Worm (Caenorhabditis elegans) whole organism, L2 larva: ENCODE results near the gene T12G3.2.
A peak's percentile ranks its signal among the peaks of the same experiment; 100 is the strongest.

ENCODE experiments used
- C34F6.9 ChIP-seq: fragments of 150-350 bp; optimal IDR thresholded peaks from 2 replicates; lab custom pipeline; 2014; ENCODE audit warnings: missing biosample characterization, missing genetic modification characterization
- F13H6.1 ChIP-seq: sonication (generic microtip); optimal IDR thresholded peaks from 2 replicates; lab custom pipeline; 2016; ENCODE audit warnings: missing genetic modification characterization, missing compliant biosample characterization
- R02D3.7 ChIP-seq: fragments of 150-350 bp; optimal IDR thresholded peaks from 2 replicates; lab custom pipeline; 2014; ENCODE audit warnings: missing biosample characterization, missing genetic modification characterization
- Y55F3AM.14 ChIP-seq: fragments of 200-800 bp; sonication (Bioruptor generic); optimal IDR thresholded peaks from 2 replicates; lab custom pipeline; 2018; ENCODE audit warnings: mild to moderate bottlenecking, missing genetic modification characterization, missing compliant biosample characterization
- ZK546.5 ChIP-seq: sonication (generic microtip); optimal IDR thresholded peaks from 2 replicates; lab custom pipeline; 2017; ENCODE audit warnings: missing biosample characterization, missing genetic modification characterization
- alr-1 ChIP-seq: fragments of 150-350 bp; optimal IDR thresholded peaks from 2 replicates; lab custom pipeline; 2014; ENCODE audit warnings: missing biosample characterization, missing genetic modification characterization
- aly-2 ChIP-seq: fragments of 150-350 bp; optimal IDR thresholded peaks from 2 replicates; lab custom pipeline; 2014; ENCODE audit warnings: missing biosample characterization, missing genetic modification characterization
- ama-1 ChIP-seq: fragments of 150-350 bp; optimal IDR thresholded peaks from 2 replicates; lab custom pipeline; 2018; ENCODE audit warnings: inconsistent platforms
- blmp-1 ChIP-seq: sonication (generic microtip); optimal IDR thresholded peaks from 2 replicates; lab custom pipeline; 2017; ENCODE audit warnings: missing genetic modification characterization, mild to moderate bottlenecking, missing compliant biosample characterization, antibody characterized with exemption, moderate library complexity; ENCODE audit not compliant: insufficient read depth
- ceh-16 ChIP-seq: fragments of 150-350 bp; optimal IDR thresholded peaks from 2 replicates; lab custom pipeline; 2014; ENCODE audit warnings: missing biosample characterization, missing genetic modification characterization
- ceh-82 ChIP-seq: fragments of 150-350 bp; optimal IDR thresholded peaks from 2 replicates; lab custom pipeline; 2014; ENCODE audit warnings: missing biosample characterization, missing genetic modification characterization
- crh-2 ChIP-seq: sonication (generic microtip); optimal IDR thresholded peaks from 2 replicates; lab custom pipeline; 2017; ENCODE audit warnings: missing biosample characterization, missing genetic modification characterization
- dmd-4 ChIP-seq: sonication (generic microtip); optimal IDR thresholded peaks from 2 replicates; lab custom pipeline; 2017; ENCODE audit warnings: missing biosample characterization, missing genetic modification characterization
- egl-27 ChIP-seq: sonication (generic microtip); optimal IDR thresholded peaks from 3 replicates; lab custom pipeline; 2017; ENCODE audit warnings: missing biosample characterization, missing genetic modification reagents, missing genetic modification characterization
- elt-1 ChIP-seq: fragments of 150-350 bp; optimal IDR thresholded peaks from 2 replicates; lab custom pipeline; 2014; ENCODE audit warnings: missing biosample characterization, missing genetic modification characterization
- elt-3 ChIP-seq: sonication (generic microtip); optimal IDR thresholded peaks from 2 replicates; lab custom pipeline; 2017; ENCODE audit warnings: missing biosample characterization, missing genetic modification characterization
- fos-1 ChIP-seq: fragments of 150-350 bp; optimal IDR thresholded peaks from 2 replicates; lab custom pipeline; 2014; ENCODE audit warnings: missing biosample characterization, missing genetic modification characterization
- gmeb-1 ChIP-seq: fragments of 150-350 bp; optimal IDR thresholded peaks from 2 replicates; lab custom pipeline; 2014; ENCODE audit warnings: missing biosample characterization, missing genetic modification characterization
- lin-11 ChIP-seq: fragments of 150-350 bp; sonication (generic microtip); optimal IDR thresholded peaks from 2 replicates; lab custom pipeline; 2014; ENCODE audit warnings: missing biosample characterization, missing genetic modification characterization, inconsistent platforms, mixed read lengths
- lin-13 ChIP-seq: fragments of 150-350 bp; optimal IDR thresholded peaks from 2 replicates; lab custom pipeline; 2014; ENCODE audit warnings: missing biosample characterization, missing genetic modification reagents, missing genetic modification characterization
- lin-39 ChIP-seq: fragments of 150-350 bp; optimal IDR thresholded peaks from 2 replicates; lab custom pipeline; 2014; ENCODE audit warnings: missing biosample characterization, missing genetic modification reagents, missing genetic modification characterization
- lsy-2 ChIP-seq, 2 experiments: fragments of 150-350 bp in 1 of 2; sonication (generic microtip) in 1 of 2; optimal IDR thresholded peaks; 2 replicates each; lab custom pipeline; 2014 to 2017; ENCODE audit warnings: missing biosample characterization in 2 of 2, missing genetic modification characterization in 2 of 2
- mab-5 ChIP-seq: fragments of 150-350 bp; optimal IDR thresholded peaks from 2 replicates; lab custom pipeline; 2014; ENCODE audit warnings: missing biosample characterization, missing genetic modification characterization
- mbf-1 ChIP-seq: sonication (generic microtip); optimal IDR thresholded peaks from 2 replicates; lab custom pipeline; 2017; ENCODE audit warnings: missing biosample characterization, missing genetic modification characterization
- mdl-1 ChIP-seq, 2 experiments: fragments of 150-350 bp in 1 of 2; sonication (generic microtip) in 1 of 2; optimal IDR thresholded peaks; 2 replicates each; lab custom pipeline; 2017; ENCODE audit warnings: missing biosample characterization in 2 of 2, missing genetic modification characterization in 2 of 2
- nhr-10 ChIP-seq: sonication (generic microtip); optimal IDR thresholded peaks from 2 replicates; lab custom pipeline; 2017; ENCODE audit warnings: missing biosample characterization, missing genetic modification characterization
- nhr-11 ChIP-seq: fragments of 150-350 bp; optimal IDR thresholded peaks from 2 replicates; lab custom pipeline; 2014; ENCODE audit warnings: missing biosample characterization, missing genetic modification characterization
- nhr-12 ChIP-seq: fragments of 150-350 bp; optimal IDR thresholded peaks from 2 replicates; lab custom pipeline; 2014; ENCODE audit warnings: missing biosample characterization, missing genetic modification characterization
- nhr-129 ChIP-seq: fragments of 150-350 bp; optimal IDR thresholded peaks from 2 replicates; lab custom pipeline; 2014; ENCODE audit warnings: missing biosample characterization, missing genetic modification characterization
- nhr-21 ChIP-seq: fragments of 150-350 bp; optimal IDR thresholded peaks from 2 replicates; lab custom pipeline; 2014; ENCODE audit warnings: missing biosample characterization, missing genetic modification characterization
- nhr-23 ChIP-seq: fragments of 150-350 bp; optimal IDR thresholded peaks from 2 replicates; lab custom pipeline; 2014; ENCODE audit warnings: missing biosample characterization, missing genetic modification reagents, missing genetic modification characterization
- nhr-237 ChIP-seq: fragments of 150-350 bp; optimal IDR thresholded peaks from 2 replicates; lab custom pipeline; 2014; ENCODE audit warnings: missing biosample characterization, missing genetic modification characterization
- nhr-25 ChIP-seq: fragments of 150-350 bp; sonication (generic microtip); optimal IDR thresholded peaks from 3 replicates; lab custom pipeline; 2014; ENCODE audit warnings: missing biosample characterization, missing genetic modification characterization
- nhr-6 ChIP-seq: fragments of 150-350 bp; optimal IDR thresholded peaks from 2 replicates; lab custom pipeline; 2014; ENCODE audit warnings: missing biosample characterization, missing genetic modification characterization
- nhr-77 ChIP-seq: fragments of 150-350 bp; optimal IDR thresholded peaks from 2 replicates; lab custom pipeline; 2014; ENCODE audit warnings: missing biosample characterization, missing genetic modification characterization
- peb-1 ChIP-seq: fragments of 150-350 bp; optimal IDR thresholded peaks from 2 replicates; lab custom pipeline; 2014; ENCODE audit warnings: missing biosample characterization, missing genetic modification characterization
- sem-4 ChIP-seq: fragments of 150-350 bp; optimal IDR thresholded peaks from 2 replicates; lab custom pipeline; 2014; ENCODE audit warnings: missing biosample characterization, missing genetic modification reagents, missing genetic modification characterization
- skn-1 ChIP-seq: sonication (generic microtip); optimal IDR thresholded peaks from 2 replicates; lab custom pipeline; 2017; ENCODE audit warnings: missing biosample characterization, missing genetic modification characterization
- sma-3 ChIP-seq: sonication (generic microtip); optimal IDR thresholded peaks from 2 replicates; lab custom pipeline; 2016; ENCODE audit warnings: missing genetic modification reagents, missing genetic modification characterization, missing compliant biosample characterization
- sma-9 ChIP-seq, 2 experiments: fragments of 150-350 bp in 1 of 2; sonication (generic microtip) in 1 of 2; optimal IDR thresholded peaks; 2 replicates each; lab custom pipeline; 2014 to 2016; ENCODE audit warnings: missing genetic modification characterization in 2 of 2, mild to moderate bottlenecking in 1 of 2, missing biosample characterization in 1 of 2, missing compliant biosample characterization in 1 of 2, missing genetic modification reagents in 1 of 2, moderate library complexity in 1 of 2
- snpc-4 ChIP-seq: fragments of 150-350 bp; optimal IDR thresholded peaks from 2 replicates; lab custom pipeline; 2014; ENCODE audit warnings: missing biosample characterization, missing genetic modification characterization
- unc-55 ChIP-seq: fragments of 150-350 bp; sonication (generic microtip); optimal IDR thresholded peaks from 3 replicates; lab custom pipeline; 2014; ENCODE audit warnings: missing biosample characterization, missing genetic modification reagents, missing genetic modification characterization
- unc-62 ChIP-seq: fragments of 150-350 bp; optimal IDR thresholded peaks from 2 replicates; lab custom pipeline; 2014; ENCODE audit warnings: missing biosample characterization, missing genetic modification reagents, missing genetic modification characterization
- zag-1 ChIP-seq: fragments of 150-350 bp; optimal IDR thresholded peaks from 2 replicates; lab custom pipeline; 2014; ENCODE audit warnings: missing biosample characterization, missing genetic modification characterization
- ztf-1 ChIP-seq: fragments of 200-800 bp; sonication (Bioruptor generic); conservative IDR thresholded peaks from 2 replicates; pipeline ENCODE4 v1.3.6; 2022; ENCODE audit warnings: missing genetic modification characterization, missing compliant biosample characterization
- ztf-11 ChIP-seq: sonication (generic microtip); optimal IDR thresholded peaks from 2 replicates; lab custom pipeline; 2017; ENCODE audit warnings: missing biosample characterization, missing genetic modification characterization
- ztf-4 ChIP-seq: fragments of 150-350 bp; optimal IDR thresholded peaks from 2 replicates; lab custom pipeline; 2014; ENCODE audit warnings: missing biosample characterization, missing genetic modification characterization

T12G3.2 gene

DNA sequence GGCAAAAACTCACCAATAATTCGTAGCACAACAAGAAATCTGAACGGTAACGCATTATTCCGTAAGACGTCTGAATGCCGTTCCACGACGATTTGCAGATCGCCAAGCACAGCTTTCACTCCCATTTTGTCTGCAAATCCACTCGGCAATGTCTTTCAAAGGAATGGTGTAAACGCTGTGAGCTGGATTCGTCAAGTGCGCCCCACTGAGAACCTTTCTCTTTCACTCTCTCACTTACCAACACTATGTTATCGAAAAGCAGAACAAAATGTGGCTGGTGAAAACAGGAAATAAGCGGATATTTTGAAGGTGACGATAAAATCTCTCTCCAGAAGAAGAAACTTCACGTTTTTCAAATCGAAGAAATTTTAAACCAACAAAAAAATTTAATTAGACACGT lies 42.1 kb upstream of the T12G3.2 start:
- no peak for TF ChIP-seq ztf-4
- no peak for TF ChIP-seq mbf-1 (tag; lab: Kevin White, UChicago)
- peak; percentile 61 for TF ChIP-seq C34F6.9 (tag; lab: Kevin White, UChicago)
- peak; percentile 94 for TF ChIP-seq nhr-129 (tag; lab: Kevin White, UChicago)
- no peak for TF ChIP-seq elt-3 (tag; lab: Kevin White, UChicago)
- no peak for TF ChIP-seq snpc-4 (tag; lab: Kevin White, UChicago)
- peak in 1 of 2 experiments; percentile 48 for TF ChIP-seq lsy-2 (tag; optimal IDR thresholded peaks at IDR 0.05; lab: Kevin White, UChicago)
- peak; percentile 80 for TF ChIP-seq crh-2 (tag; lab: Kevin White, UChicago)
- TF ChIP-seq dmd-4 (tag; lab: Kevin White, UChicago), result no peak
- TF ChIP-seq mdl-1 (tag; optimal IDR thresholded peaks at IDR 0.05; lab: Kevin White, UChicago), result no peak
- TF ChIP-seq nhr-237 (tag; lab: Kevin White, UChicago), result no peak
- TF ChIP-seq unc-55, result peak; percentile 75
- TF ChIP-seq Y55F3AM.14 (GFP tag; lab: Kevin White, UChicago), result peak; percentile 0
- TF ChIP-seq nhr-21 (tag; lab: Kevin White, UChicago), result no peak
- TF ChIP-seq gmeb-1 (tag; lab: Kevin White, UChicago), result no peak
- TF ChIP-seq R02D3.7 (tag; lab: Kevin White, UChicago), result no peak
- no peak for TF ChIP-seq nhr-6 (tag; lab: Kevin White, UChicago)
- TF ChIP-seq sem-4 (tag; lab: Kevin White, UChicago), result peak; percentile 13
- no peak for TF ChIP-seq nhr-77
- peak; percentile 32 for TF ChIP-seq nhr-25 (tag; lab: Kevin White, UChicago)
- no peak for TF ChIP-seq fos-1 (tag; lab: Kevin White, UChicago)
- TF ChIP-seq peb-1 (tag; lab: Kevin White, UChicago), result no peak
- TF ChIP-seq blmp-1, result peak; percentile 65
- TF ChIP-seq nhr-11 (tag; lab: Kevin White, UChicago), result no peak
- TF ChIP-seq ceh-82 (tag; lab: Kevin White, UChicago), result no peak
- TF ChIP-seq unc-62, result no peak
- TF ChIP-seq nhr-10 (tag; lab: Kevin White, UChicago), result no peak
- no peak for TF ChIP-seq sma-9 (GFP tag; optimal IDR thresholded peaks at IDR 0.05; lab: Kevin White, UChicago)
- TF ChIP-seq sma-9 (tag; optimal IDR thresholded peaks at IDR 0.05; lab: Kevin White, UChicago), result no peak
- no peak for TF ChIP-seq mab-5
- TF ChIP-seq ZK546.5 (tag; lab: Kevin White, UChicago), result no peak
- TF ChIP-seq aly-2 (tag; lab: Kevin White, UChicago), result no peak
- TF ChIP-seq elt-1, result no peak
- no peak for TF ChIP-seq lin-11 (tag; lab: Kevin White, UChicago)
- no peak for TF ChIP-seq zag-1 (tag; lab: Kevin White, UChicago)
- no peak for TF ChIP-seq nhr-23 (tag; lab: Kevin White, UChicago)
- no peak for TF ChIP-seq ceh-16 (tag; lab: Kevin White, UChicago)
- peak; percentile 15 for TF ChIP-seq lin-13
- TF ChIP-seq sma-3 (GFP tag; lab: Kevin White, UChicago), result no peak
- no peak for TF ChIP-seq F13H6.1 (tag; lab: Kevin White, UChicago)
- TF ChIP-seq ztf-11 (tag; lab: Kevin White, UChicago), result no peak
- TF ChIP-seq ztf-1, result no peak
- no peak for TF ChIP-seq egl-27 (tag; lab: Kevin White, UChicago)
- TF ChIP-seq ama-1, result no peak

DNA sequence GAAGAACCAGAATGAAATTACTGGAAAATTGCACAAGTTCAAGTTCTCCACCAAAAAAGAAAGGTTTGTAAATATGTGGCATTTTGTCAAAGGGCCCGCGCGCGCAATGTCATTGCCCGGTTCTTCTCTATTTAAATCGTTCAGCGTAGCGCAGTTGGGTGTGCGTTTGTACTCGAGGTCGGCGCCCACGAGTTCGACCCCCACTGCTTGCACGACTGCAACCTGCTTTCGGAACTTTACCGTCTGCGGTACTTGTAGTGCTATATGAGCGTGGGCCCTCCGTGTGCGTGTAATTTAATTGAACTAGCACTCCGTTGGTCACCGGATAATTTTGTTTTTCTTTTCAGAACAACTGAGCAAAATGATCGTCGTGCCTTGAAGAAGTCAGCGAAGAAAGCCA lies 39.7 kb upstream of the T12G3.2 start:
- TF ChIP-seq ceh-16 (tag; lab: Kevin White, UChicago), result peak; percentile 79
- peak; percentile 77 for TF ChIP-seq crh-2 (tag; lab: Kevin White, UChicago)
- TF ChIP-seq lsy-2 (tag; optimal IDR thresholded peaks at IDR 0.05; lab: Kevin White, UChicago), result peak; percentile 26 to 59
- no peak for TF ChIP-seq lin-39 (tag; lab: Kevin White, UChicago)
- peak; percentile 36 for TF ChIP-seq zag-1 (tag; lab: Kevin White, UChicago)
- no peak for TF ChIP-seq nhr-237 (tag; lab: Kevin White, UChicago)
- no peak for TF ChIP-seq elt-1
- no peak for TF ChIP-seq peb-1 (tag; lab: Kevin White, UChicago)
- TF ChIP-seq aly-2 (tag; lab: Kevin White, UChicago), result no peak
- TF ChIP-seq nhr-11 (tag; lab: Kevin White, UChicago), result no peak
- TF ChIP-seq alr-1 (tag; lab: Kevin White, UChicago), result no peak
- no peak for TF ChIP-seq mab-5
- TF ChIP-seq nhr-77, result peak; percentile 30
- peak; percentile 53 for TF ChIP-seq sem-4 (tag; lab: Kevin White, UChicago)
- TF ChIP-seq egl-27 (tag; lab: Kevin White, UChicago), result peak; percentile 49
- no peak for TF ChIP-seq ztf-4
- TF ChIP-seq nhr-12 (tag; lab: Kevin White, UChicago), result no peak
- peak; percentile 37 for TF ChIP-seq ceh-82 (tag; lab: Kevin White, UChicago)
- peak; percentile 64 for TF ChIP-seq C34F6.9 (tag; lab: Kevin White, UChicago)
- TF ChIP-seq R02D3.7 (tag; lab: Kevin White, UChicago), result no peak
- peak; percentile 76 for TF ChIP-seq F13H6.1 (tag; lab: Kevin White, UChicago)
- no peak for TF ChIP-seq skn-1 (tag; lab: Kevin White, UChicago)
- TF ChIP-seq ztf-1, result no peak
- no peak for TF ChIP-seq mbf-1 (tag; lab: Kevin White, UChicago)
- TF ChIP-seq blmp-1, result peak; percentile 55
- peak; percentile 67 for TF ChIP-seq sma-9 (GFP tag; optimal IDR thresholded peaks at IDR 0.05; lab: Kevin White, UChicago)
- TF ChIP-seq sma-9 (tag; optimal IDR thresholded peaks at IDR 0.05; lab: Kevin White, UChicago), result no peak
- TF ChIP-seq elt-3 (tag; lab: Kevin White, UChicago), result no peak
- no peak for TF ChIP-seq unc-55
- TF ChIP-seq gmeb-1 (tag; lab: Kevin White, UChicago), result peak; percentile 70
- no peak for TF ChIP-seq nhr-10 (tag; lab: Kevin White, UChicago)
- no peak for TF ChIP-seq nhr-6 (tag; lab: Kevin White, UChicago)
- no peak for TF ChIP-seq nhr-23 (tag; lab: Kevin White, UChicago)
- no peak for TF ChIP-seq unc-62
- peak; percentile 75 for TF ChIP-seq Y55F3AM.14 (GFP tag; lab: Kevin White, UChicago)
- peak; percentile 52 for TF ChIP-seq nhr-21 (tag; lab: Kevin White, UChicago)
- peak; percentile 51 for TF ChIP-seq fos-1 (tag; lab: Kevin White, UChicago)
- peak; percentile 50 for TF ChIP-seq nhr-25 (tag; lab: Kevin White, UChicago)
- no peak for TF ChIP-seq ztf-11 (tag; lab: Kevin White, UChicago)
